Fruit fly (Drosophila melanogaster): ENCODE data around the gene fz2.
A peak's percentile ranks its signal among the peaks of the same experiment; 100 is the strongest.

fz2 gene

dm6 chr3L:19091423-19092124 lies 143.6 kb downstream of the fz2 start (continued):
- TF ChIP-seq CG30431 (GFP tag; optimal IDR thresholded peaks at IDR 0.05) (no peak), ab (GFP tag; optimal IDR thresholded peaks at IDR 0.05) (no peak), bowl (GFP tag; IDR thresholded peaks at IDR 0.05) (no peak), vvl (GFP tag; IDR thresholded peaks at IDR 0.05) (peak; percentile 78; the same call in 1 of the 2 replicates), gsb (GFP tag; IDR thresholded peaks at IDR 0.05) (no peak), wor (GFP tag; IDR thresholded peaks at IDR 0.05) (no peak), dan (GFP tag; IDR thresholded peaks at IDR 0.05) (no peak), CG34422 (GFP tag; IDR thresholded peaks at IDR 0.05) (no peak; the same call in 2 of the 3 replicates), CG12071 (GFP tag; optimal IDR thresholded peaks at IDR 0.05) (no peak), CG4424 (GFP tag; optimal IDR thresholded peaks at IDR 0.05) (no peak), CG6854 (GFP tag; optimal IDR thresholded peaks at IDR 0.05) (peak; percentile 54), MTF-1 (GFP tag; optimal IDR thresholded peaks at IDR 0.05; ENCODE audit: borderline replicate concordance) (no peak), tup (GFP tag; optimal IDR thresholded peaks at IDR 0.05) (no peak), CG18619 (GFP tag; optimal IDR thresholded peaks at IDR 0.05) (no peak), CoRest (tag; optimal IDR thresholded peaks at IDR 0.05) (no peak), Camta (GFP tag; optimal IDR thresholded peaks at IDR 0.05) (no peak), HLHmδ (GFP tag; optimal IDR thresholded peaks at IDR 0.05) (no peak), Dbx (GFP tag; IDR thresholded peaks at IDR 0.05) (peak; percentile 51; the same call in 1 of the 3 replicates), Sin3A (optimal IDR thresholded peaks at IDR 0.05) (no peak), CG11456 (GFP tag; IDR thresholded peaks at IDR 0.05) (no peak), HLH4C (GFP tag; IDR thresholded peaks at IDR 0.05; ENCODE audit: partially characterized antibody) (no peak), CG7928 (GFP tag; optimal IDR thresholded peaks at IDR 0.05) (no peak), Hr78 (GFP tag; optimal IDR thresholded peaks at IDR 0.05) (peak in 1 of 2 experiments; percentile 44), eyg (GFP tag; optimal IDR thresholded peaks at IDR 0.05) (no peak), CG34376 (GFP tag; optimal IDR thresholded peaks at IDR 0.05) (no peak), sens (GFP tag) (peak; percentile 76), Tbp (GFP tag; optimal IDR thresholded peaks at IDR 0.05) (no peak), CG10267 (tag; optimal IDR thresholded peaks at IDR 0.05) (no peak), YL-1 (GFP tag; optimal IDR thresholded peaks at IDR 0.05) (no peak), sd (tag; optimal IDR thresholded peaks at IDR 0.05) (peak; percentile 98), CG15514 (GFP tag; optimal IDR thresholded peaks at IDR 0.05) (peak; percentile 23), scrt (GFP tag; optimal IDR thresholded peaks at IDR 0.05) (no peak), Rfx (GFP tag; IDR thresholded peaks at IDR 0.05) (peak; percentile 9; the same call in 1 of the 2 replicates), CG18764 (GFP tag; optimal IDR thresholded peaks at IDR 0.05) (no peak), psq (GFP tag; optimal IDR thresholded peaks at IDR 0.05) (no peak), D (optimal IDR thresholded peaks at IDR 0.05) (no peak), D (GFP tag; optimal IDR thresholded peaks at IDR 0.05) (no peak), dpn (GFP tag; optimal IDR thresholded peaks at IDR 0.05) (no peak), Drgx (GFP tag; IDR thresholded peaks at IDR 0.05) (no peak; the same call in 1 of the 2 replicates), CG7357 (GFP tag; IDR thresholded peaks at IDR 0.05) (no peak), caup (GFP tag; optimal IDR thresholded peaks at IDR 0.05; ENCODE audit: severe bottlenecking) (no peak), da (GFP tag; optimal IDR thresholded peaks at IDR 0.05) (no peak), Hand (GFP tag; optimal IDR thresholded peaks at IDR 0.05) (no peak), GATAe (GFP tag; conservative IDR thresholded peaks at IDR 0.05) (no peak), Atf6 (GFP tag; IDR thresholded peaks at IDR 0.05) (no peak; the same call in 1 of the 2 replicates), CG32532 (GFP tag; IDR thresholded peaks at IDR 0.05) (peak; percentile 51; the same call in 1 of the 2 replicates), ems (GFP tag; optimal IDR thresholded peaks at IDR 0.05) (no peak), CG17829 (tag; optimal IDR thresholded peaks at IDR 0.05) (no peak), shn (GFP tag; optimal IDR thresholded peaks at IDR 0.05) (no peak), CG6683 (GFP tag; optimal IDR thresholded peaks at IDR 0.05) (peak; percentile 7), CG1602 (GFP tag; optimal IDR thresholded peaks at IDR 0.05) (no peak)
